Worm (Caenorhabditis elegans) whole organism, late embryonic: Measurements from ENCODE around the gene F36D4.6.

Source experiments
- T23F11.4 ChIP-seq: fragments of 200-800 bp; sonication (Bioruptor generic); optimal IDR thresholded peaks from 2 replicates; lab custom pipeline; 2018; ENCODE audit warnings: mild to moderate bottlenecking, missing genetic modification characterization, missing compliant biosample characterization
- ceh-24 ChIP-seq: sonication (generic microtip); optimal IDR thresholded peaks from 2 replicates; lab custom pipeline; 2016; ENCODE audit warnings: mild to moderate bottlenecking, missing genetic modification characterization, missing compliant biosample characterization
- ceh-9 ChIP-seq: sonication (generic microtip); optimal IDR thresholded peaks from 2 replicates; lab custom pipeline; 2016; ENCODE audit warnings: mild to moderate bottlenecking, missing genetic modification characterization, inconsistent platforms, missing compliant biosample characterization
- che-1 ChIP-seq: sonication (generic microtip); optimal IDR thresholded peaks from 2 replicates; lab custom pipeline; 2016; ENCODE audit warnings: mild to moderate bottlenecking, missing genetic modification characterization, missing compliant biosample characterization
- dve-1 ChIP-seq: sonication (generic microtip); optimal IDR thresholded peaks from 2 replicates; lab custom pipeline; 2017; ENCODE audit warnings: antibody characterized with exemption, mild to moderate bottlenecking, missing genetic modification characterization, missing compliant biosample characterization
- elt-2 ChIP-seq: sonication (generic microtip); optimal IDR thresholded peaks from 2 replicates; lab custom pipeline; 2016; ENCODE audit warnings: missing genetic modification reagents, missing genetic modification characterization, missing compliant biosample characterization
- lim-6 ChIP-seq: sonication (generic microtip); optimal IDR thresholded peaks from 2 replicates; lab custom pipeline; 2016; ENCODE audit warnings: missing genetic modification characterization, missing compliant biosample characterization
- pax-1 ChIP-seq: fragments of 150-350 bp; optimal IDR thresholded peaks from 2 replicates; lab custom pipeline; 2014; ENCODE audit warnings: missing biosample characterization, missing genetic modification characterization
- pha-4 ChIP-seq: fragments of 150-350 bp; optimal IDR thresholded peaks from 2 replicates; lab custom pipeline; 2018; ENCODE audit warnings: missing biosample characterization, missing genetic modification reagents, missing genetic modification characterization
- pqm-1 ChIP-seq: sonication (generic microtip); optimal IDR thresholded peaks from 2 replicates; lab custom pipeline; 2016; ENCODE audit warnings: missing genetic modification characterization, missing compliant biosample characterization

- TF ChIP-seq ceh-9 (tag; lab: Kevin White, UChicago), result no peak
- TF ChIP-seq pha-4 (tag; lab: Kevin White, UChicago), result no peak
- no peak for TF ChIP-seq che-1 (tag; lab: Kevin White, UChicago)
- no peak for TF ChIP-seq elt-2
- no peak for TF ChIP-seq dve-1
- no peak for TF ChIP-seq pqm-1
- TF ChIP-seq ceh-24 (tag; lab: Kevin White, UChicago), result no peak
- no peak for TF ChIP-seq T23F11.4 (GFP tag; lab: Kevin White, UChicago)
- no peak for TF ChIP-seq pax-1 (tag; lab: Kevin White, UChicago)
- TF ChIP-seq lim-6 (tag; lab: Kevin White, UChicago), result no peak
Observed at ce11 chrV:9457535-9457934, 30.6 kb upstream of the F36D4.6 start.
